Fruit fly (Drosophila melanogaster): ENCODE measurements around the gene mRpL12.

dm6 chr3L:8981495-8981894 lies 24.9 kb downstream of the mRpL12 start, which contains the start of gene CG13314:
- TF ChIP-seq CG8301 (tag; optimal IDR thresholded peaks at IDR 0.05) = no peak
- no peak for TF ChIP-seq CG10348 (GFP tag; IDR thresholded peaks at IDR 0.05)
- TF ChIP-seq Pif1B (GFP tag; optimal IDR thresholded peaks at IDR 0.05) = no peak
- TF ChIP-seq D1 (tag; optimal IDR thresholded peaks at IDR 0.05) = no peak
- TF ChIP-seq CG14655 (GFP tag; optimal IDR thresholded peaks at IDR 0.05) = no peak
- no peak for TF ChIP-seq Pif1A (GFP tag; optimal IDR thresholded peaks at IDR 0.05)
- no peak for TF ChIP-seq Ets98B (GFP tag; IDR thresholded peaks at IDR 0.05)
- TF ChIP-seq rn (GFP tag; IDR thresholded peaks at IDR 0.05) = no peak
- no peak for TF ChIP-seq Snoo (tag; optimal IDR thresholded peaks at IDR 0.05)
- TF ChIP-seq CG8159 (tag; optimal IDR thresholded peaks at IDR 0.05) = no peak
- TF ChIP-seq CG15710 (tag; optimal IDR thresholded peaks at IDR 0.05) = no peak

Data from whole organism, pupa.